Fruit fly (Drosophila melanogaster) whole organism, embryonic: ENCODE measurements around the gene DCP2.

Experiments used
- CG11093 ChIP-seq: fragments of 200-800 bp; sonication (Bioruptor generic); IDR thresholded peaks from 3 replicates; pipeline ENCODE4 v1.3.6; 2022; ENCODE audit warnings: missing biosample characterization, missing genetic modification characterization
- CG11696 ChIP-seq: fragments of 200-800 bp; sonication (Bioruptor generic); IDR thresholded peaks from 2 replicates; pipeline ENCODE4 v1.3.6; 2022; ENCODE audit warnings: missing biosample characterization, missing genetic modification characterization
- CG13123 ChIP-seq: fragments of 200-800 bp; sonication (Bioruptor generic); optimal IDR thresholded peaks from 2 replicates; lab custom pipeline; 2016; ENCODE audit warnings: missing biosample characterization, missing genetic modification characterization
- CG15514 ChIP-seq: fragments of 200-800 bp; sonication (Bioruptor generic); optimal IDR thresholded peaks from 3 replicates; lab custom pipeline; 2017; ENCODE audit warnings: missing biosample characterization, missing genetic modification characterization, mild to moderate bottlenecking, moderate library complexity, missing genetic modification reagents
- CG16813 ChIP-seq: fragments of 200-800 bp; sonication (Bioruptor generic); IDR thresholded peaks from 3 replicates; pipeline ENCODE4 v1.3.6; 2022; ENCODE audit warnings: missing biosample characterization, missing genetic modification characterization; ENCODE audit not compliant: partially characterized antibody
- CG17568 ChIP-seq: fragments of 200-800 bp; sonication (Bioruptor generic); optimal IDR thresholded peaks from 2 replicates; lab custom pipeline; 2018; ENCODE audit warnings: missing biosample characterization, mild to moderate bottlenecking, missing genetic modification characterization, moderate library complexity
- CG2199 ChIP-seq: fragments of 200-800 bp; sonication (Bioruptor generic); IDR thresholded peaks from 3 replicates; pipeline ENCODE4 v1.3.6; 2022; ENCODE audit warnings: missing biosample characterization, missing genetic modification characterization
- CG2678 ChIP-seq: fragments of 200-800 bp; sonication (Bioruptor generic); optimal IDR thresholded peaks from 3 replicates; lab custom pipeline; 2019; ENCODE audit warnings: missing biosample characterization, mild to moderate bottlenecking, missing genetic modification characterization, moderate library complexity
- CG30431 ChIP-seq: fragments of 200-800 bp; sonication (Bioruptor generic); optimal IDR thresholded peaks from 2 replicates; lab custom pipeline; 2017; ENCODE audit warnings: missing biosample characterization, missing genetic modification characterization
- CG31365 ChIP-seq: fragments of 200-800 bp; sonication (Bioruptor generic); optimal IDR thresholded peaks from 2 replicates; lab custom pipeline; 2018; ENCODE audit warnings: missing biosample characterization, mild to moderate bottlenecking, missing genetic modification characterization
- CG31388 ChIP-seq: fragments of 200-800 bp; sonication (Bioruptor generic); optimal IDR thresholded peaks from 2 replicates; lab custom pipeline; 2016; ENCODE audit warnings: missing biosample characterization, missing genetic modification characterization
- CG3281 ChIP-seq: fragments of 200-800 bp; sonication (Bioruptor generic); optimal IDR thresholded peaks from 3 replicates; lab custom pipeline; 2017; ENCODE audit warnings: missing biosample characterization, mild to moderate bottlenecking, missing genetic modification characterization
- CG8944 ChIP-seq: fragments of 200-800 bp; sonication (Bioruptor generic); optimal IDR thresholded peaks from 3 replicates; lab custom pipeline; 2016; ENCODE audit warnings: missing biosample characterization, missing genetic modification characterization
- CG9609 ChIP-seq: fragments of 200-800 bp; sonication (Bioruptor generic); optimal IDR thresholded peaks from 3 replicates; lab custom pipeline; 2016; ENCODE audit warnings: missing biosample characterization, missing genetic modification characterization
- Dfd ChIP-seq, 2 experiments: fragments of >200 bp; optimal IDR thresholded peaks; 2 replicates each; lab custom pipeline; 2017; ENCODE audit warnings: missing biosample characterization in 2 of 2, missing genetic modification characterization in 2 of 2
- Fer1 ChIP-seq: fragments of 200-800 bp; sonication (Bioruptor generic); optimal IDR thresholded peaks from 2 replicates; lab custom pipeline; 2017; ENCODE audit warnings: missing biosample characterization, mild to moderate bottlenecking, missing genetic modification characterization
- HmgD ChIP-seq: fragments of 200-800 bp; sonication (Bioruptor generic); optimal IDR thresholded peaks from 3 replicates; lab custom pipeline; 2016; ENCODE audit warnings: missing biosample characterization, missing genetic modification characterization
- Hsf ChIP-seq: fragments of 200-800 bp; sonication (Bioruptor generic); optimal IDR thresholded peaks from 3 replicates; lab custom pipeline; 2016; ENCODE audit warnings: missing biosample characterization, missing genetic modification characterization
- Med ChIP-seq: fragments of 200-800 bp; sonication (Bioruptor generic); peaks from one replicate; lab custom pipeline; 2016; ENCODE audit warnings: missing biosample characterization, missing genetic modification characterization, mild to moderate bottlenecking, inconsistent platforms, moderate library complexity
- Rfx ChIP-seq: fragments of 200-800 bp; sonication (Bioruptor generic); IDR thresholded peaks from 2 replicates; pipeline ENCODE4 v1.3.6; 2022; ENCODE audit warnings: missing biosample characterization, missing genetic modification characterization
- Xrp1 ChIP-seq: fragments of 200-800 bp; sonication (Bioruptor generic); IDR thresholded peaks from 2 replicates; pipeline ENCODE4 v1.3.6; 2022; ENCODE audit warnings: missing biosample characterization, missing genetic modification characterization
- bigmax ChIP-seq: fragments of 200-800 bp; sonication (Bioruptor generic); optimal IDR thresholded peaks from 2 replicates; lab custom pipeline; 2018; ENCODE audit warnings: missing biosample characterization, mild to moderate bottlenecking, missing genetic modification characterization
- br ChIP-seq: fragments of >200 bp; optimal IDR thresholded peaks from 2 replicates; lab custom pipeline; 2017
- cg ChIP-seq: fragments of 200-800 bp; sonication (Bioruptor generic); optimal IDR thresholded peaks from 3 replicates; lab custom pipeline; 2019; ENCODE audit warnings: missing biosample characterization, mild to moderate bottlenecking, missing genetic modification characterization, moderate library complexity
- crc ChIP-seq: fragments of 200-800 bp; sonication (Bioruptor generic); optimal IDR thresholded peaks from 2 replicates; lab custom pipeline; 2016; ENCODE audit warnings: missing biosample characterization, missing genetic modification characterization
- dmrt11E ChIP-seq: fragments of 200-800 bp; sonication (Bioruptor generic); optimal IDR thresholded peaks from 3 replicates; lab custom pipeline; 2018; ENCODE audit warnings: missing biosample characterization, mild to moderate bottlenecking, missing genetic modification characterization, moderate library complexity
- dmrt99B ChIP-seq: fragments of 200-800 bp; sonication (Bioruptor generic); optimal IDR thresholded peaks from 2 replicates; lab custom pipeline; 2018; ENCODE audit warnings: missing biosample characterization, mild to moderate bottlenecking, missing genetic modification characterization, moderate library complexity
- emc ChIP-seq: fragments of 200-800 bp; sonication (Bioruptor generic); optimal IDR thresholded peaks from 2 replicates; lab custom pipeline; 2016; ENCODE audit warnings: missing biosample characterization, missing genetic modification characterization
- fru ChIP-seq: fragments of >200 bp; optimal IDR thresholded peaks from 2 replicates; lab custom pipeline; 2017
- ftz-f1 ChIP-seq: fragments of 200-800 bp; sonication (Bioruptor generic); optimal IDR thresholded peaks from 2 replicates; lab custom pipeline; 2016; ENCODE audit warnings: missing biosample characterization, missing genetic modification characterization
- fu2 ChIP-seq: fragments of 200-800 bp; sonication (Bioruptor generic); optimal IDR thresholded peaks from 2 replicates; lab custom pipeline; 2016; ENCODE audit warnings: missing biosample characterization, missing genetic modification characterization
- gcm2 ChIP-seq: fragments of 200-800 bp; sonication (Bioruptor generic); optimal IDR thresholded peaks from 2 replicates; lab custom pipeline; 2016; ENCODE audit warnings: missing biosample characterization, missing genetic modification characterization
- grau ChIP-seq: fragments of 200-800 bp; optimal IDR thresholded peaks from 3 replicates; lab custom pipeline; 2019; ENCODE audit warnings: missing biosample characterization, mild to moderate bottlenecking, missing genetic modification characterization, moderate library complexity
- lab ChIP-seq: fragments of 200-800 bp; sonication (Bioruptor generic); optimal IDR thresholded peaks from 3 replicates; lab custom pipeline; 2017; ENCODE audit warnings: missing biosample characterization, missing genetic modification characterization, mild to moderate bottlenecking, moderate library complexity, missing genetic modification reagents
- lbe ChIP-seq: fragments of 200-800 bp; sonication (Bioruptor generic); optimal IDR thresholded peaks from 2 replicates; lab custom pipeline; 2016; ENCODE audit warnings: missing biosample characterization, mild to moderate bottlenecking, missing genetic modification characterization
- lov ChIP-seq, 2 experiments: fragments of 200-800 bp in 1 of 2; fragments of >200 bp in 1 of 2; sonication (Bioruptor generic) in 1 of 2; IDR thresholded peaks in 1 of 2; optimal IDR thresholded peaks in 1 of 2; 2 replicates in 1 of 2; 3 replicates in 1 of 2; pipeline versions ENCODE4 v1.3.6 to Lab custom; 2017 to 2022; ENCODE audit warnings: missing biosample characterization in 1 of 2, missing genetic modification characterization in 1 of 2
- luna ChIP-seq: fragments of 200-800 bp; sonication (Bioruptor generic); optimal IDR thresholded peaks from 2 replicates; lab custom pipeline; 2016; ENCODE audit warnings: missing biosample characterization, missing genetic modification characterization
- mirr ChIP-seq: fragments of 200-800 bp; sonication (Bioruptor generic); optimal IDR thresholded peaks from 3 replicates; lab custom pipeline; 2018; ENCODE audit warnings: missing biosample characterization, mild to moderate bottlenecking, missing genetic modification characterization
- nau ChIP-seq: fragments of 200-800 bp; sonication (Bioruptor generic); optimal IDR thresholded peaks from 3 replicates; lab custom pipeline; 2017; ENCODE audit warnings: missing biosample characterization, mild to moderate bottlenecking, missing genetic modification characterization, missing genetic modification reagents
- prd ChIP-seq, 3 experiments: fragments of >200 bp in 2 of 3; fragments of 200-800 bp in 1 of 3; sonication (Bioruptor generic) in 1 of 3; optimal IDR thresholded peaks in 2 of 3; IDR thresholded peaks in 1 of 3; 2 replicates in 2 of 3; 3 replicates in 1 of 3; pipeline versions ENCODE4 v1.3.6 to Lab custom; 2017 to 2022; ENCODE audit warnings: missing biosample characterization in 1 of 3, missing genetic modification characterization in 1 of 3
- pzg ChIP-seq: fragments of 200-800 bp; sonication (Bioruptor generic); optimal IDR thresholded peaks from 3 replicates; lab custom pipeline; 2018; ENCODE audit warnings: missing biosample characterization, mild to moderate bottlenecking, missing genetic modification characterization, moderate library complexity
- ro ChIP-seq: fragments of 200-800 bp; sonication (Bioruptor generic); IDR thresholded peaks from 2 replicates; pipeline ENCODE4 v1.3.6; 2022; ENCODE audit warnings: missing biosample characterization, missing genetic modification characterization
- run ChIP-seq: fragments of 200-800 bp; sonication (Bioruptor generic); optimal IDR thresholded peaks from 3 replicates; lab custom pipeline; 2018; ENCODE audit warnings: missing biosample characterization, mild to moderate bottlenecking, missing genetic modification characterization
- salm ChIP-seq: fragments of 200-800 bp; sonication (Bioruptor generic); optimal IDR thresholded peaks from 2 replicates; lab custom pipeline; 2018; ENCODE audit warnings: missing biosample characterization, mild to moderate bottlenecking, missing genetic modification characterization
- sens-2 ChIP-seq: fragments of 200-800 bp; sonication (Bioruptor generic); IDR thresholded peaks from 2 replicates; pipeline ENCODE4 v1.3.6; 2022; ENCODE audit warnings: missing biosample characterization, missing genetic modification characterization
- seq ChIP-seq: fragments of 200-800 bp; sonication (Bioruptor generic); IDR thresholded peaks from 2 replicates; pipeline ENCODE4 v1.3.6; 2022; ENCODE audit warnings: missing biosample characterization, missing genetic modification characterization
- ssp ChIP-seq: fragments of 200-800 bp; sonication (Bioruptor generic); IDR thresholded peaks from 2 replicates; pipeline ENCODE4 v1.3.6; 2022; ENCODE audit warnings: missing biosample characterization, missing genetic modification characterization
- unpg ChIP-seq: fragments of 200-800 bp; sonication (Bioruptor generic); optimal IDR thresholded peaks from 3 replicates; lab custom pipeline; 2018; ENCODE audit warnings: missing biosample characterization, mild to moderate bottlenecking, missing genetic modification characterization, moderate library complexity
- z ChIP-seq: fragments of 200-800 bp; sonication (Bioruptor generic); IDR thresholded peaks from 3 replicates; pipeline ENCODE4 v1.3.6; 2022; ENCODE audit warnings: missing biosample characterization, missing genetic modification characterization
- zfh2 ChIP-seq: fragments of 200-800 bp; sonication (Bioruptor generic); optimal IDR thresholded peaks from 2 replicates; lab custom pipeline; 2016; ENCODE audit warnings: missing biosample characterization, missing genetic modification characterization

The DCP2 gene

DNA sequence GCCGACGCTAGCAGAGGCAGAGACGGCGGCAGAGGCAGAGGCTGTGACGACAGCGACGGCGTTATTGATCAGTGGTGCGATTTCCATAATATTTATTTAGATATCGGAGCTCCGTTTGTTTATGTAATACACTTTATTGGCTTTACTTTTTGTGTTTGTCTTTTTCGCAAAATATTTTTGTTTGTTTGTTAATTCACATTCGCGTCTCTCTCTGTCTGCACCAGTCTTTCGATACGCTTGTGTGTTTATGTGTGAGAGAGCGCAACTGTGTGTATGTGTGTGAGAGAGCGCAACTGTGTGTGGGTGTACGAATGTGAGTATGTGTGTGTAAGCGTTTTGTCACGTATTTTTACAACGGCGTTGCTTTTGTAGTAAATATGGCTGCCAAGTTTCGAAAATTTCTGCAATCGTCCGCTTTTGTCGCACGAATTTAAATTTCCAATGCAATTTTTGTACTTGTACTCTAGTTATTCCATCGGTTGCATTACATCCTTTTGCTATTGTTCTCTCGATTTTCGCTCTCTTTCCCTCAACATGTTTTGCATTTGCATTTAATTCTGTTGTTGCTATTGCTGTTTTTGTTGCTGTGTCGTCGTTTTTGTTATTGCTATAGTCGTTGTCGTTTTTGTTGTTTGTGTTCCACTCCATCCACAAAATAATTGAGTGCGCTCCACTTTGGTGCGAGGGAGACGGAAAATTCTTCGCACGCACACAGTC is 572 bp downstream of the DCP2 start:
- TF ChIP-seq mirr (GFP tag; lab: Kevin White, UChicago) (peak; percentile 41), lbe (GFP tag; lab: Kevin White, UChicago) (peak; percentile 73), gcm2 (GFP tag; lab: Kevin White, UChicago) (peak; percentile 3), grau (no peak), CG9609 (GFP tag; lab: Kevin White, UChicago) (no peak), Hsf (GFP tag; lab: Kevin White, UChicago) (no peak), CG2678 (peak; percentile 42), CG30431 (GFP tag; lab: Kevin White, UChicago) (no peak), dmrt99B (tag; lab: Kevin White, UChicago) (peak; percentile 19), bigmax (GFP tag; lab: Kevin White, UChicago) (no peak), Med (GFP tag; lab: Kevin White, UChicago) (peak; percentile 69), lov (optimal IDR thresholded peaks at IDR 0.05; lab: Kevin White, UChicago) (no peak), lov (GFP tag; IDR thresholded peaks at IDR 0.05; lab: Robert Waterston, UW) (no peak), HmgD (GFP tag; lab: Kevin White, UChicago) (no peak), salm (tag; lab: Kevin White, UChicago) (peak; percentile 15), cg (peak; percentile 99), CG16813 (GFP tag; lab: Robert Waterston, UW) (no peak), fu2 (GFP tag; lab: Kevin White, UChicago) (no peak), seq (peak; percentile 14; the same call in 1 of the 2 replicates), ro (GFP tag; lab: Robert Waterston, UW) (no peak), run (tag; lab: Kevin White, UChicago) (no peak), z (GFP tag; lab: Robert Waterston, UW) (peak; percentile 83; the same call in 2 of the 3 replicates), zfh2 (GFP tag; lab: Kevin White, UChicago) (no peak), emc (GFP tag; lab: Kevin White, UChicago) (no peak), unpg (GFP tag; lab: Kevin White, UChicago) (peak; percentile 7), lab (GFP tag; lab: Kevin White, UChicago) (peak; percentile 62), CG13123 (GFP tag; lab: Kevin White, UChicago) (no peak), nau (GFP tag; lab: Kevin White, UChicago) (peak; percentile 14), CG15514 (GFP tag; lab: Kevin White, UChicago) (peak; percentile 53), CG3281 (GFP tag; lab: Kevin White, UChicago) (peak; percentile 59), CG2199 (GFP tag; lab: Robert Waterston, UW) (no peak), Rfx (GFP tag; lab: Robert Waterston, UW) (peak; percentile 37; the same call in 1 of the 2 replicates), CG11696 (GFP tag; lab: Robert Waterston, UW) (no peak), dmrt11E (no peak), CG11093 (GFP tag; lab: Robert Waterston, UW) (no peak), CG17568 (GFP tag; lab: Kevin White, UChicago) (peak; percentile 37), Xrp1 (peak; percentile 47; the same call in 1 of the 2 replicates), CG8944 (GFP tag; lab: Kevin White, UChicago) (no peak), pzg (no peak), CG31388 (GFP tag; lab: Kevin White, UChicago) (no peak), br (no peak), Dfd (GFP tag; optimal IDR thresholded peaks at IDR 0.05; lab: Kevin White, UChicago) (no peak), luna (GFP tag; lab: Kevin White, UChicago) (no peak), CG31365 (tag; lab: Kevin White, UChicago) (no peak), crc (GFP tag; lab: Kevin White, UChicago) (no peak), fru (lab: Kevin White, UChicago) (no peak), sens-2 (GFP tag; lab: Robert Waterston, UW) (no peak), ssp (no peak), ftz-f1 (peak; percentile 43), Fer1 (peak; percentile 65), prd (optimal IDR thresholded peaks at IDR 0.05; lab: Kevin White, UChicago) (no peak), prd (GFP tag; IDR thresholded peaks at IDR 0.05; lab: Robert Waterston, UW) (peak; percentile 42; the same call in 1 of the 3 replicates)
